Fruit fly (Drosophila melanogaster) whole organism: ENCODE data around the gene CG18301.

Experiments
- CG8478 ChIP-seq: fragments of >200 bp; optimal IDR thresholded peaks from 2 replicates; lab custom pipeline; 2018; ENCODE audit warnings: inconsistent platforms
- Dll ChIP-seq: fragments of >200 bp; optimal IDR thresholded peaks from 2 replicates; lab custom pipeline; 2017
- EcR ChIP-seq, 2 experiments: fragments of >200 bp; optimal IDR thresholded peaks; 2 replicates each; lab custom pipeline; 2017; ENCODE audit warnings: missing biosample characterization in 2 of 2, missing genetic modification characterization in 2 of 2, missing genetic modification reagents in 2 of 2
- pan ChIP-seq: fragments of >200 bp; optimal IDR thresholded peaks from 2 replicates; lab custom pipeline; 2017
- usp ChIP-seq: fragments of >200 bp; optimal IDR thresholded peaks from 2 replicates; lab custom pipeline; 2017; ENCODE audit warnings: missing biosample characterization, missing genetic modification characterization, mixed read lengths

- TF ChIP-seq pan (lab: Kevin White, UChicago) (no peak), CG8478 (no peak), EcR (GFP tag; optimal IDR thresholded peaks at IDR 0.05; lab: Kevin White, UChicago) (no peak), Dll (no peak), usp (GFP tag; lab: Kevin White, UChicago) (no peak)
Observed at dm6 chr2L:10506557-10507252, 24.9 kb upstream of the CG18301 start, which contains the start of the genes Myo31DF and CG6094.
